Fruit fly (Drosophila melanogaster): ENCODE results near the gene Femcoat.

Gene Femcoat

dm6 chrX:4262661-4263060 lies 20.0 kb upstream of the Femcoat start (continued):
- TF ChIP-seq CG32767 (GFP tag; IDR thresholded peaks at IDR 0.05) (no peak), sc (optimal IDR thresholded peaks at IDR 0.05) (no peak), sc (GFP tag; optimal IDR thresholded peaks at IDR 0.05) (no peak), CG16815 (GFP tag; optimal IDR thresholded peaks at IDR 0.05) (peak; percentile 5), CG7786 (GFP tag; optimal IDR thresholded peaks at IDR 0.05) (peak; percentile 36), Usf (GFP tag; optimal IDR thresholded peaks at IDR 0.05) (no peak), tna (GFP tag; IDR thresholded peaks at IDR 0.05; ENCODE audit: partially characterized antibody) (no peak), bsh (GFP tag; optimal IDR thresholded peaks at IDR 0.05) (peak in 1 of 2 experiments; percentile 55), chif (GFP tag; optimal IDR thresholded peaks at IDR 0.05) (peak in 1 of 2 experiments; percentile 47), Xrp1 (GFP tag; IDR thresholded peaks at IDR 0.05) (peak; percentile 58), lmd (GFP tag; IDR thresholded peaks at IDR 0.05) (peak; percentile 52), tup (GFP tag; optimal IDR thresholded peaks at IDR 0.05) (no peak), CG18619 (GFP tag; optimal IDR thresholded peaks at IDR 0.05) (peak; percentile 30), Bdp1 (GFP tag; optimal IDR thresholded peaks at IDR 0.05) (no peak), CG12659 (GFP tag; optimal IDR thresholded peaks at IDR 0.05) (peak; percentile 21), Xbp1 (GFP tag; optimal IDR thresholded peaks at IDR 0.05) (peak; percentile 56), ATbp (GFP tag; optimal IDR thresholded peaks at IDR 0.05) (peak; percentile 45), fd64A (GFP tag; optimal IDR thresholded peaks at IDR 0.05) (no peak), PHDP (tag; optimal IDR thresholded peaks at IDR 0.05) (peak; percentile 47), HHEX (GFP tag; optimal IDR thresholded peaks at IDR 0.05) (peak; percentile 45), CG12155 (GFP tag; optimal IDR thresholded peaks at IDR 0.05) (peak; percentile 26), crc (GFP tag; optimal IDR thresholded peaks at IDR 0.05) (no peak), da (GFP tag; optimal IDR thresholded peaks at IDR 0.05) (no peak), CG12942 (GFP tag; optimal IDR thresholded peaks at IDR 0.05) (peak; percentile 9), ash1 (GFP tag; optimal IDR thresholded peaks at IDR 0.05) (no peak), cg (GFP tag; optimal IDR thresholded peaks at IDR 0.05) (no peak), Mad (GFP tag; optimal IDR thresholded peaks at IDR 0.05) (no peak), Hr39 (optimal IDR thresholded peaks at IDR 0.05) (no peak), Hand (GFP tag; optimal IDR thresholded peaks at IDR 0.05) (peak; percentile 32), cad (GFP tag; optimal IDR thresholded peaks at IDR 0.05) (no peak), CG1529 (GFP tag; optimal IDR thresholded peaks at IDR 0.05) (peak; percentile 22), Ptx1 (GFP tag; IDR thresholded peaks at IDR 0.05) (peak; percentile 47; the same call in 1 of the 2 replicates), E2f1 (GFP tag; IDR thresholded peaks at IDR 0.05) (0 out of 2 replicates have a peak, but pooled peaks have one; percentile 39), lilli (GFP tag; optimal IDR thresholded peaks at IDR 0.05) (peak; percentile 36), Blimp-1 (GFP tag; optimal IDR thresholded peaks at IDR 0.05) (peak; percentile 39), Trl (optimal IDR thresholded peaks at IDR 0.05) (no peak), Trl (GFP tag; optimal IDR thresholded peaks at IDR 0.05) (peak; percentile 28), CG2199 (GFP tag; IDR thresholded peaks at IDR 0.05) (no peak), CG11695 (GFP tag; IDR thresholded peaks at IDR 0.05) (no peak), CG4424 (GFP tag; optimal IDR thresholded peaks at IDR 0.05) (peak; percentile 28), sug (tag; optimal IDR thresholded peaks at IDR 0.05) (no peak), NfI (GFP tag; optimal IDR thresholded peaks at IDR 0.05) (peak; percentile 53), CG1603 (tag; optimal IDR thresholded peaks at IDR 0.05) (peak; percentile 75), HLH4C (GFP tag; IDR thresholded peaks at IDR 0.05; ENCODE audit: partially characterized antibody) (no peak), CG11723 (GFP tag; optimal IDR thresholded peaks at IDR 0.05) (no peak), hkb (optimal IDR thresholded peaks at IDR 0.05) (no peak), hkb (GFP tag; IDR thresholded peaks at IDR 0.05) (peak; percentile 44; the same call in 1 of the 2 replicates), so (GFP tag; IDR thresholded peaks at IDR 0.05) (no peak), klu (GFP tag; IDR thresholded peaks at IDR 0.05) (0 out of 2 replicates have a peak, but pooled peaks have one; percentile 41), MBD-R2 (GFP tag; IDR thresholded peaks at IDR 0.05) (0 out of 2 replicates have a peak, but pooled peaks have one; percentile 22), CG1602 (GFP tag; optimal IDR thresholded peaks at IDR 0.05) (no peak), ara (GFP tag; IDR thresholded peaks at IDR 0.05) (peak; percentile 45; the same call in 1 of the 2 replicates)
